Fruit fly (Drosophila melanogaster): ENCODE data around the gene CG33178.

CG33178 gene

dm6 chrX:15123418-15123994 is 40.9 kb downstream of the CG33178 start:
- TF ChIP-seq cyc (GFP tag; optimal IDR thresholded peaks at IDR 0.05) (no peak), Sox15 (GFP tag; optimal IDR thresholded peaks at IDR 0.05) (no peak), CG34406 (GFP tag; optimal IDR thresholded peaks at IDR 0.05) (no peak), CG9139 (GFP tag; optimal IDR thresholded peaks at IDR 0.05) (no peak), lz (GFP tag; optimal IDR thresholded peaks at IDR 0.05) (no peak), Eip75B (GFP tag; optimal IDR thresholded peaks at IDR 0.05) (no peak), CG8119 (GFP tag; IDR thresholded peaks at IDR 0.05) (peak; percentile 59; the same call in 2 of the 3 replicates), CG15336 (GFP tag; IDR thresholded peaks at IDR 0.05) (peak; percentile 57), Hr4 (GFP tag; optimal IDR thresholded peaks at IDR 0.05) (no peak), svp (GFP tag) (no peak), CG6792 (GFP tag; optimal IDR thresholded peaks at IDR 0.05) (no peak), CG8319 (GFP tag; optimal IDR thresholded peaks at IDR 0.05) (no peak), pdm3 (GFP tag; optimal IDR thresholded peaks at IDR 0.05) (no peak), dac (GFP tag; optimal IDR thresholded peaks at IDR 0.05) (no peak), ss (GFP tag; optimal IDR thresholded peaks at IDR 0.05) (peak in 1 of 2 experiments; percentile 18), CG4318 (GFP tag; optimal IDR thresholded peaks at IDR 0.05) (peak; percentile 58), CG6276 (GFP tag; optimal IDR thresholded peaks at IDR 0.05) (peak; percentile 72), esn (GFP tag; optimal IDR thresholded peaks at IDR 0.05) (no peak), CG1621 (tag; optimal IDR thresholded peaks at IDR 0.05) (no peak), Hr39 (GFP tag; optimal IDR thresholded peaks at IDR 0.05) (no peak), CG3919 (GFP tag; optimal IDR thresholded peaks at IDR 0.05) (peak; percentile 7), eg (GFP tag; IDR thresholded peaks at IDR 0.05) (peak; percentile 64), CG16779 (tag; optimal IDR thresholded peaks at IDR 0.05) (no peak), CG8632 (GFP tag; optimal IDR thresholded peaks at IDR 0.05) (no peak), vri (GFP tag; optimal IDR thresholded peaks at IDR 0.05) (no peak), Smox (GFP tag; optimal IDR thresholded peaks at IDR 0.05) (no peak), CG11762 (GFP tag; optimal IDR thresholded peaks at IDR 0.05; ENCODE audit: insufficient read depth) (no peak), Eip78C (GFP tag) (peak; percentile 29), CG10669 (GFP tag; optimal IDR thresholded peaks at IDR 0.05) (no peak), Eip93F (GFP tag; optimal IDR thresholded peaks at IDR 0.05) (no peak), spab (GFP tag; optimal IDR thresholded peaks at IDR 0.05) (no peak), fkh (GFP tag; optimal IDR thresholded peaks at IDR 0.05) (no peak), Sox14 (GFP tag; optimal IDR thresholded peaks at IDR 0.05) (no peak), net (GFP tag; optimal IDR thresholded peaks at IDR 0.05) (peak; percentile 23), Hr38 (GFP tag; optimal IDR thresholded peaks at IDR 0.05) (no peak), CG32006 (GFP tag; optimal IDR thresholded peaks at IDR 0.05) (peak; percentile 83), achi (GFP tag; optimal IDR thresholded peaks at IDR 0.05) (peak; percentile 4), Gug (GFP tag; IDR thresholded peaks at IDR 0.05) (peak; percentile 47; the same call in 1 of the 2 replicates), Ets21C (GFP tag; optimal IDR thresholded peaks at IDR 0.05) (no peak), CG10631 (GFP tag; optimal IDR thresholded peaks at IDR 0.05) (peak; percentile 42), acj6 (GFP tag; optimal IDR thresholded peaks at IDR 0.05) (peak; percentile 7), Blimp-1 (GFP tag; optimal IDR thresholded peaks at IDR 0.05) (no peak), Sox102F (GFP tag; optimal IDR thresholded peaks at IDR 0.05) (no peak), fd59A (GFP tag; optimal IDR thresholded peaks at IDR 0.05) (no peak), fd85E (GFP tag; optimal IDR thresholded peaks at IDR 0.05) (no peak), CG3032 (tag; optimal IDR thresholded peaks at IDR 0.05) (peak; percentile 49), topi (GFP tag; optimal IDR thresholded peaks at IDR 0.05) (no peak), Met (GFP tag; optimal IDR thresholded peaks at IDR 0.05) (no peak), CG11902 (GFP tag; optimal IDR thresholded peaks at IDR 0.05) (no peak), Ets96B (tag; optimal IDR thresholded peaks at IDR 0.05) (peak; percentile 35), CG11294 (GFP tag; IDR thresholded peaks at IDR 0.05) (no peak), CG31627 (GFP tag; optimal IDR thresholded peaks at IDR 0.05) (no peak), Lpt (GFP tag; optimal IDR thresholded peaks at IDR 0.05) (peak; percentile 30)
